Comparison of ENCODE assay signal across 4 fruit fly cellular contexts in genomic region chrX:18537066-18537759, dm6.
TF ChIP-seq lines count a peak whose summit lies in the region.

No protein-coding gene starts in this region.

- TF ChIP-seq CTCF in whole organism, embryonic (GFP tag; optimal IDR thresholded peaks at IDR 0.05; lab: Kevin White, UChicago), result no peak

TF ChIP-seq in whole organism, embryonic, 481 proteins besides CTCF, POLR2A, EP300 and RAD21:
- TF ChIP-seq Pdp1 (GFP tag; optimal IDR thresholded peaks at IDR 0.05; lab: Kevin White, UChicago) (peak in 1 of 2 experiments; percentile 6), crol (GFP tag; IDR thresholded peaks at IDR 0.05; lab: Robert Waterston, UW) (0 out of 2 replicates have a peak, but pooled peaks have one; percentile 33), sens (GFP tag; lab: Kevin White, UChicago) (peak; percentile 7), CG4360 (GFP tag; IDR thresholded peaks at IDR 0.05; lab: Robert Waterston, UW) (peak; percentile 55; the same call in 1 of the 2 replicates), Oli (tag; optimal IDR thresholded peaks at IDR 0.05; lab: Kevin White, UChicago) (no peak)

TF ChIP-seq in whole organism, prepupa, 60 proteins besides CTCF, POLR2A, EP300 and RAD21 (continues in another document):
- no peak for TF ChIP-seq CG6163 (GFP tag; IDR thresholded peaks at IDR 0.05; lab: Robert Waterston, UW)
- TF ChIP-seq CG31627 (GFP tag; optimal IDR thresholded peaks at IDR 0.05; lab: Kevin White, UChicago), result no peak
- no peak for TF ChIP-seq achi (GFP tag; optimal IDR thresholded peaks at IDR 0.05; lab: Kevin White, UChicago)
- TF ChIP-seq pdm3 (GFP tag; optimal IDR thresholded peaks at IDR 0.05; lab: Kevin White, UChicago), result no peak
- no peak for TF ChIP-seq fkh (GFP tag; optimal IDR thresholded peaks at IDR 0.05; lab: Kevin White, UChicago)
- no peak for TF ChIP-seq CG1621 (tag; optimal IDR thresholded peaks at IDR 0.05; lab: Kevin White, UChicago)
- TF ChIP-seq Eip78C (GFP tag; lab: Kevin White, UChicago), result peak; percentile 47
- no peak for TF ChIP-seq dac (GFP tag; optimal IDR thresholded peaks at IDR 0.05; lab: Kevin White, UChicago)
- no peak for TF ChIP-seq Ets21C (GFP tag; optimal IDR thresholded peaks at IDR 0.05; lab: Kevin White, UChicago)
- TF ChIP-seq CG11294 (GFP tag; IDR thresholded peaks at IDR 0.05; lab: Robert Waterston, UW), result no peak
- TF ChIP-seq CG3919 (GFP tag; optimal IDR thresholded peaks at IDR 0.05; lab: Kevin White, UChicago), result no peak
- no peak for TF ChIP-seq Sox15 (GFP tag; optimal IDR thresholded peaks at IDR 0.05; lab: Kevin White, UChicago)
- TF ChIP-seq CG6854 (GFP tag; optimal IDR thresholded peaks at IDR 0.05; lab: Kevin White, UChicago), result no peak
- peak; percentile 57 for TF ChIP-seq CG3032 (tag; optimal IDR thresholded peaks at IDR 0.05; lab: Kevin White, UChicago)
- TF ChIP-seq fd59A (GFP tag; optimal IDR thresholded peaks at IDR 0.05; lab: Kevin White, UChicago), result peak; percentile 52
- TF ChIP-seq CG11902 (GFP tag; optimal IDR thresholded peaks at IDR 0.05; lab: Kevin White, UChicago), result no peak
- no peak for TF ChIP-seq Smox (GFP tag; optimal IDR thresholded peaks at IDR 0.05; lab: Kevin White, UChicago)
- TF ChIP-seq CG32006 (GFP tag; optimal IDR thresholded peaks at IDR 0.05; lab: Kevin White, UChicago), result no peak
- no peak for TF ChIP-seq Eip75B (GFP tag; optimal IDR thresholded peaks at IDR 0.05; lab: Kevin White, UChicago)
- TF ChIP-seq lz (GFP tag; optimal IDR thresholded peaks at IDR 0.05; lab: Kevin White, UChicago), result peak; percentile 1
- TF ChIP-seq CG11762 (GFP tag; optimal IDR thresholded peaks at IDR 0.05; lab: Kevin White, UChicago; ENCODE audit: insufficient read depth), result no peak
- peak; percentile 8 for TF ChIP-seq OdsH (GFP tag; optimal IDR thresholded peaks at IDR 0.05; lab: Kevin White, UChicago)
- peak; percentile 45 for TF ChIP-seq CG6808 (GFP tag; optimal IDR thresholded peaks at IDR 0.05; lab: Kevin White, UChicago)
- no peak for TF ChIP-seq CG8319 (GFP tag; optimal IDR thresholded peaks at IDR 0.05; lab: Kevin White, UChicago)
- peak; percentile 32 for TF ChIP-seq Ets96B (tag; optimal IDR thresholded peaks at IDR 0.05; lab: Kevin White, UChicago)
- no peak for TF ChIP-seq Eip93F (GFP tag; optimal IDR thresholded peaks at IDR 0.05; lab: Kevin White, UChicago)
- TF ChIP-seq Lpt (GFP tag; optimal IDR thresholded peaks at IDR 0.05; lab: Kevin White, UChicago), result no peak
- TF ChIP-seq eg (GFP tag; IDR thresholded peaks at IDR 0.05; lab: Robert Waterston, UW), result no peak
- peak; percentile 12 for TF ChIP-seq spab (GFP tag; optimal IDR thresholded peaks at IDR 0.05; lab: Kevin White, UChicago)
- TF ChIP-seq CG8632 (GFP tag; optimal IDR thresholded peaks at IDR 0.05; lab: Kevin White, UChicago), result no peak

TF ChIP-seq in whole organism, pupa, 21 proteins besides CTCF, POLR2A, EP300 and RAD21:
- TF ChIP-seq CG13204 (GFP tag; optimal IDR thresholded peaks at IDR 0.05; lab: Kevin White, UChicago) (peak; percentile 78), gl (tag; optimal IDR thresholded peaks at IDR 0.05; lab: Kevin White, UChicago) (no peak), CG12605 (GFP tag; IDR thresholded peaks at IDR 0.05; lab: Robert Waterston, UW) (no peak), CG4496 (GFP tag; IDR thresholded peaks at IDR 0.05; lab: Robert Waterston, UW) (no peak), CG17806 (tag; optimal IDR thresholded peaks at IDR 0.05; lab: Kevin White, UChicago) (peak; percentile 24), Pif1B (GFP tag; optimal IDR thresholded peaks at IDR 0.05; lab: Kevin White, UChicago) (no peak), CG9948 (tag; optimal IDR thresholded peaks at IDR 0.05; lab: Kevin White, UChicago) (peak; percentile 51), CG10348 (GFP tag; IDR thresholded peaks at IDR 0.05; lab: Robert Waterston, UW) (no peak), EcR (GFP tag; optimal IDR thresholded peaks at IDR 0.05; lab: Kevin White, UChicago) (no peak), CG8301 (tag; optimal IDR thresholded peaks at IDR 0.05; lab: Kevin White, UChicago) (peak; percentile 1), D1 (tag; optimal IDR thresholded peaks at IDR 0.05; lab: Kevin White, UChicago) (no peak), fd96Ca (GFP tag; IDR thresholded peaks at IDR 0.05; lab: Robert Waterston, UW) (no peak), CG8159 (tag; optimal IDR thresholded peaks at IDR 0.05; lab: Kevin White, UChicago) (peak; percentile 67), CG15710 (tag; optimal IDR thresholded peaks at IDR 0.05; lab: Kevin White, UChicago) (peak; percentile 59), rn (GFP tag; IDR thresholded peaks at IDR 0.05; lab: Robert Waterston, UW) (no peak), CG32121 (GFP tag; IDR thresholded peaks at IDR 0.05; lab: Robert Waterston, UW) (no peak), Snoo (tag; optimal IDR thresholded peaks at IDR 0.05; lab: Kevin White, UChicago) (no peak), Ets98B (GFP tag; IDR thresholded peaks at IDR 0.05; lab: Robert Waterston, UW) (no peak), CG34367 (tag; optimal IDR thresholded peaks at IDR 0.05; lab: Kevin White, UChicago) (peak; percentile 56), Pif1A (GFP tag; optimal IDR thresholded peaks at IDR 0.05; lab: Kevin White, UChicago) (no peak), CG14655 (GFP tag; optimal IDR thresholded peaks at IDR 0.05; lab: Kevin White, UChicago) (peak; percentile 18)

TF ChIP-seq in whole organism, wandering third instar larva, 38 proteins besides CTCF, POLR2A, EP300 and RAD21:
- TF ChIP-seq sage (GFP tag; optimal IDR thresholded peaks at IDR 0.05; lab: Kevin White, UChicago), result no peak
- no peak for TF ChIP-seq jim (GFP tag; optimal IDR thresholded peaks at IDR 0.05; lab: Kevin White, UChicago)
- peak; percentile 41 for TF ChIP-seq HLH106 (tag; optimal IDR thresholded peaks at IDR 0.05; lab: Kevin White, UChicago)
- no peak for TF ChIP-seq h (GFP tag; optimal IDR thresholded peaks at IDR 0.05; lab: Kevin White, UChicago)
- TF ChIP-seq foxo (GFP tag; optimal IDR thresholded peaks at IDR 0.05; lab: Kevin White, UChicago), result no peak
- TF ChIP-seq fru (GFP tag; optimal IDR thresholded peaks at IDR 0.05; lab: Kevin White, UChicago), result peak; percentile 14
- TF ChIP-seq Myc (optimal IDR thresholded peaks at IDR 0.05; lab: Kevin White, UChicago), result no peak
- TF ChIP-seq Vsx2 (GFP tag; optimal IDR thresholded peaks at IDR 0.05; lab: Kevin White, UChicago; ENCODE audit: partially characterized antibody), result no peak
- no peak for TF ChIP-seq dsf (GFP tag; optimal IDR thresholded peaks at IDR 0.05; lab: Kevin White, UChicago; ENCODE audit: borderline replicate concordance)
- TF ChIP-seq tai (GFP tag; optimal IDR thresholded peaks at IDR 0.05; lab: Kevin White, UChicago), result no peak
- TF ChIP-seq psq (GFP tag; optimal IDR thresholded peaks at IDR 0.05; lab: Kevin White, UChicago), result peak; percentile 37
- no peak for TF ChIP-seq OdsH (GFP tag; optimal IDR thresholded peaks at IDR 0.05; lab: Kevin White, UChicago)
- TF ChIP-seq Hnf4 (GFP tag; optimal IDR thresholded peaks at IDR 0.05; lab: Kevin White, UChicago), result no peak
- no peak for TF ChIP-seq Dfd (GFP tag; optimal IDR thresholded peaks at IDR 0.05; lab: Kevin White, UChicago)
- peak; percentile 22 for TF ChIP-seq Sp1 (GFP tag; optimal IDR thresholded peaks at IDR 0.05; lab: Kevin White, UChicago)
- TF ChIP-seq usp (GFP tag; optimal IDR thresholded peaks at IDR 0.05; lab: Kevin White, UChicago), result no peak
- no peak for TF ChIP-seq pan (optimal IDR thresholded peaks at IDR 0.05; lab: Kevin White, UChicago)
- peak; percentile 34 for TF ChIP-seq woc (GFP tag; optimal IDR thresholded peaks at IDR 0.05; lab: Kevin White, UChicago)
- no peak for TF ChIP-seq GATAd (GFP tag; optimal IDR thresholded peaks at IDR 0.05; lab: Kevin White, UChicago)
TF ChIP-seq in whole organism, wandering third instar larva: peak in this region for 5.
